Fruit fly (Drosophila melanogaster): Measurements from ENCODE around the gene CG11816.
A peak's percentile ranks its signal among the peaks of the same experiment; 100 is the strongest.

CG11816 gene

dm6 chrX:13568127-13568526 lies 12.5 kb upstream of the CG11816 start (continued):
- TF ChIP-seq Ptx1 (GFP tag; IDR thresholded peaks at IDR 0.05) (peak; percentile 32; the same call in 1 of the 2 replicates), Xrp1 (GFP tag; IDR thresholded peaks at IDR 0.05) (peak; percentile 46; the same call in 1 of the 2 replicates), Med (GFP tag) (peak; percentile 82), CG12391 (tag; optimal IDR thresholded peaks at IDR 0.05) (peak; percentile 4), CG13296 (GFP tag; optimal IDR thresholded peaks at IDR 0.05) (peak; percentile 8), CG2120 (GFP tag; optimal IDR thresholded peaks at IDR 0.05) (peak; percentile 25), CG11247 (GFP tag; IDR thresholded peaks at IDR 0.05) (peak; percentile 18; the same call in 1 of the 2 replicates), CG7786 (GFP tag; optimal IDR thresholded peaks at IDR 0.05) (no peak), slbo (GFP tag; IDR thresholded peaks at IDR 0.05) (peak; percentile 66), inv (GFP tag; IDR thresholded peaks at IDR 0.05; ENCODE audit: partially characterized antibody) (no peak), CG31441 (GFP tag; IDR thresholded peaks at IDR 0.05) (no peak), shn (GFP tag; optimal IDR thresholded peaks at IDR 0.05) (no peak), Rfx (GFP tag; IDR thresholded peaks at IDR 0.05) (peak; percentile 49; the same call in 1 of the 2 replicates), pan (optimal IDR thresholded peaks at IDR 0.05) (no peak), pan (GFP tag; optimal IDR thresholded peaks at IDR 0.05 in 1 of 2, IDR thresholded peaks at IDR 0.05 in 1 of 2) (peak in 1 of 2 experiments; percentile 52), twi (tag; optimal IDR thresholded peaks at IDR 0.05) (no peak), CG10431 (GFP tag; optimal IDR thresholded peaks at IDR 0.05) (no peak), ken (GFP tag; IDR thresholded peaks at IDR 0.05) (0 out of 3 replicates have a peak, but pooled peaks have one; percentile 45), CG7357 (GFP tag; IDR thresholded peaks at IDR 0.05) (no peak), MTF-1 (GFP tag; optimal IDR thresholded peaks at IDR 0.05; ENCODE audit: borderline replicate concordance) (no peak), CG12659 (GFP tag; optimal IDR thresholded peaks at IDR 0.05) (no peak), pb (GFP tag; optimal IDR thresholded peaks at IDR 0.05) (no peak), CG4730 (GFP tag; IDR thresholded peaks at IDR 0.05) (peak; percentile 46; the same call in 1 of the 2 replicates), NfI (GFP tag; optimal IDR thresholded peaks at IDR 0.05) (no peak), pum (GFP tag; optimal IDR thresholded peaks at IDR 0.05) (no peak), dimm (GFP tag; IDR thresholded peaks at IDR 0.05) (no peak), PHDP (tag; optimal IDR thresholded peaks at IDR 0.05) (no peak), CG13424 (tag; optimal IDR thresholded peaks at IDR 0.05) (peak; percentile 16), az2 (GFP tag; optimal IDR thresholded peaks at IDR 0.05) (peak; percentile 14), pzg (GFP tag; optimal IDR thresholded peaks at IDR 0.05) (no peak), CG17186 (GFP tag; optimal IDR thresholded peaks at IDR 0.05) (no peak), CG14050 (GFP tag; IDR thresholded peaks at IDR 0.05) (peak; percentile 17; the same call in 1 of the 3 replicates), CG17328 (GFP tag; IDR thresholded peaks at IDR 0.05) (peak; percentile 41; the same call in 1 of the 2 replicates), Max (GFP tag; optimal IDR thresholded peaks at IDR 0.05) (no peak), eyg (GFP tag; optimal IDR thresholded peaks at IDR 0.05) (peak; percentile 10), CG4282 (GFP tag; optimal IDR thresholded peaks at IDR 0.05) (no peak), Abd-B (GFP tag; optimal IDR thresholded peaks at IDR 0.05) (no peak), CG17359 (tag; optimal IDR thresholded peaks at IDR 0.05) (peak; percentile 24), CG12104 (GFP tag; optimal IDR thresholded peaks at IDR 0.05) (no peak), CG7745 (tag; optimal IDR thresholded peaks at IDR 0.05) (no peak), CG17361 (GFP tag; IDR thresholded peaks at IDR 0.05) (no peak), ind (GFP tag; optimal IDR thresholded peaks at IDR 0.05) (peak; percentile 35), E2f2 (GFP tag; IDR thresholded peaks at IDR 0.05) (no peak), Neu2 (GFP tag; optimal IDR thresholded peaks at IDR 0.05; ENCODE audit: borderline replicate concordance) (no peak), Ets97D (GFP tag; optimal IDR thresholded peaks at IDR 0.05) (no peak), CG7372 (GFP tag; IDR thresholded peaks at IDR 0.05) (no peak), CG15696 (tag; optimal IDR thresholded peaks at IDR 0.05) (no peak), Aef1 (GFP tag; IDR thresholded peaks at IDR 0.05) (0 out of 3 replicates have a peak, but pooled peaks have one; percentile 18), emc (GFP tag; optimal IDR thresholded peaks at IDR 0.05) (no peak), TFAM (GFP tag; optimal IDR thresholded peaks at IDR 0.05) (no peak), CG9876 (GFP tag; optimal IDR thresholded peaks at IDR 0.05) (no peak), CG18764 (GFP tag; optimal IDR thresholded peaks at IDR 0.05) (no peak)

All from whole organism, embryonic.